Fruit fly (Drosophila melanogaster): Measurements from ENCODE around the gene CG8620.

The CG8620 gene

DNA sequence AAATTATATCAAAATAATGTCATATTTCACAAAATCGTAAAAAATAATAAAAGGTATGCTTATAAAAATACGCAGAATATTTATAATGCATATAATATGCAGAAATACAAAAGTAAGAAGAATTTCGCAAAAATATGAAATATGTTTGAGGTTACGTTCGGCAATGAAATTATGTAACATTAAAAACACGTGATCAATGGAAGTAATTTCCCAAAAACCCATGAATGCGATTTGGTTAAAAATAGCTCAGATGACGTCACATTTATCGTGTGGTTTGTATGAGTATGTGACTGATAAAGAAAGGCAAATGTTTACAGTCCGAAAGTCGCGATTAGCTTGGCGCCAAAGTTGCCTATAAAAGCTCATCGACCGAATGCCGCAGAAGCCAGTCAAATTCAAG lies at the start of gene CG8620:
CG8620 (plus strand) TSS at position 387 of the 400 bp plus-strand sequence.
- TF ChIP-seq vri (GFP tag; optimal IDR thresholded peaks at IDR 0.05) (peak; percentile 50), fd59A (GFP tag; optimal IDR thresholded peaks at IDR 0.05) (no peak), Ets21C (GFP tag; optimal IDR thresholded peaks at IDR 0.05) (no peak), esn (GFP tag; optimal IDR thresholded peaks at IDR 0.05) (no peak), CG6854 (GFP tag; optimal IDR thresholded peaks at IDR 0.05) (no peak)

DNA sequence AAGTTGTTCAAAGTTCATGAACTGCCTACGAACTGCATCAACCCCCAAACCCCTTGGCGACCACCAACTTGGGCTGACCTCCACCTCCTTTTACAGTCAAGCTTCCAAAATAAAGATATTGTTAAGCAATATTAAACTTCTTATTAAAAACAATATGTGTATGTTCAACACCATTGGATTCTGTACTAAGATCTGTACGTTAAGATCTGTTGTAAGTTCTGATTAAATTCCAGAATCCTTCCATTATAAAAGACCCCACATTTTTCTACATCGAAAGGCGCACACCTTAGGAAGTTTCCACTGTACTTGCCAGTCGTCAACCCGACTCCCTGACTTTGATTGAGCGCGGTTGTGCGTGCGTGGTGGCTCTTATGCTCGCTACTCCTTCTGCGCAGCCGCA lies 44.9 kb upstream of the CG8620 start:
- TF ChIP-seq net (GFP tag; optimal IDR thresholded peaks at IDR 0.05) (peak; percentile 9), ss (GFP tag; optimal IDR thresholded peaks at IDR 0.05) (peak; percentile 73 to 84), Sox14 (GFP tag; optimal IDR thresholded peaks at IDR 0.05) (peak; percentile 55), salr (GFP tag; optimal IDR thresholded peaks at IDR 0.05) (no peak), CG8119 (GFP tag; IDR thresholded peaks at IDR 0.05) (no peak; the same call in 2 of the 3 replicates), Ets21C (GFP tag; optimal IDR thresholded peaks at IDR 0.05) (peak; percentile 24), cyc (GFP tag; optimal IDR thresholded peaks at IDR 0.05) (peak; percentile 41), CG4318 (GFP tag; optimal IDR thresholded peaks at IDR 0.05) (no peak), CG11294 (GFP tag; IDR thresholded peaks at IDR 0.05) (no peak), CG16779 (tag; optimal IDR thresholded peaks at IDR 0.05) (no peak), pdm3 (GFP tag; optimal IDR thresholded peaks at IDR 0.05) (peak; percentile 56), dac (GFP tag; optimal IDR thresholded peaks at IDR 0.05) (no peak), Hr38 (GFP tag; optimal IDR thresholded peaks at IDR 0.05) (no peak), fd59A (GFP tag; optimal IDR thresholded peaks at IDR 0.05) (peak; percentile 55), CG10669 (GFP tag; optimal IDR thresholded peaks at IDR 0.05) (peak; percentile 57), Gug (GFP tag; IDR thresholded peaks at IDR 0.05) (no peak), Smox (GFP tag; optimal IDR thresholded peaks at IDR 0.05) (peak; percentile 47), Hr4 (GFP tag; optimal IDR thresholded peaks at IDR 0.05) (peak; percentile 16), Sox102F (GFP tag; optimal IDR thresholded peaks at IDR 0.05) (peak; percentile 63), CG6163 (GFP tag; IDR thresholded peaks at IDR 0.05) (no peak), Lpt (GFP tag; optimal IDR thresholded peaks at IDR 0.05) (no peak), Blimp-1 (GFP tag; optimal IDR thresholded peaks at IDR 0.05) (no peak), lz (GFP tag; optimal IDR thresholded peaks at IDR 0.05) (peak; percentile 50), Eip75B (GFP tag; optimal IDR thresholded peaks at IDR 0.05) (peak; percentile 62), topi (GFP tag; optimal IDR thresholded peaks at IDR 0.05) (peak; percentile 68), CG3919 (GFP tag; optimal IDR thresholded peaks at IDR 0.05) (peak; percentile 53), CG6792 (GFP tag; optimal IDR thresholded peaks at IDR 0.05) (peak; percentile 37), dsx (GFP tag; optimal IDR thresholded peaks at IDR 0.05; ENCODE audit: poor library complexity, severe bottlenecking) (peak; percentile 69), Eip78C (GFP tag) (peak; percentile 86), svp (GFP tag) (peak; percentile 93), CG32006 (GFP tag; optimal IDR thresholded peaks at IDR 0.05) (peak; percentile 37), fkh (GFP tag; optimal IDR thresholded peaks at IDR 0.05) (no peak), CG6854 (GFP tag; optimal IDR thresholded peaks at IDR 0.05) (no peak), CG9139 (GFP tag; optimal IDR thresholded peaks at IDR 0.05) (peak; percentile 13), Eip93F (GFP tag; optimal IDR thresholded peaks at IDR 0.05) (no peak), CG8632 (GFP tag; optimal IDR thresholded peaks at IDR 0.05) (peak; percentile 40), CG34406 (GFP tag; optimal IDR thresholded peaks at IDR 0.05) (peak; percentile 52), CG8319 (GFP tag; optimal IDR thresholded peaks at IDR 0.05) (peak; percentile 12), CG31627 (GFP tag; optimal IDR thresholded peaks at IDR 0.05) (peak; percentile 49), vri (GFP tag; optimal IDR thresholded peaks at IDR 0.05) (peak; percentile 4), CG11762 (GFP tag; optimal IDR thresholded peaks at IDR 0.05; ENCODE audit: insufficient read depth) (no peak), esn (GFP tag; optimal IDR thresholded peaks at IDR 0.05) (no peak), achi (GFP tag; optimal IDR thresholded peaks at IDR 0.05) (peak; percentile 60), CG10631 (GFP tag; optimal IDR thresholded peaks at IDR 0.05) (peak; percentile 43), Hr39 (GFP tag; optimal IDR thresholded peaks at IDR 0.05) (peak; percentile 56), CG11902 (GFP tag; optimal IDR thresholded peaks at IDR 0.05) (peak; percentile 26), CG1621 (tag; optimal IDR thresholded peaks at IDR 0.05) (peak; percentile 63), OdsH (GFP tag; optimal IDR thresholded peaks at IDR 0.05) (peak; percentile 17), CG15336 (GFP tag; IDR thresholded peaks at IDR 0.05) (0 out of 2 replicates have a peak, but pooled peaks have one; percentile 31)

Measured in whole organism, prepupa.